Worm (Caenorhabditis elegans): ENCODE data around the gene F38B6.2.
A peak's percentile ranks its signal among the peaks of the same experiment; 100 is the strongest.

Gene F38B6.2

DNA sequence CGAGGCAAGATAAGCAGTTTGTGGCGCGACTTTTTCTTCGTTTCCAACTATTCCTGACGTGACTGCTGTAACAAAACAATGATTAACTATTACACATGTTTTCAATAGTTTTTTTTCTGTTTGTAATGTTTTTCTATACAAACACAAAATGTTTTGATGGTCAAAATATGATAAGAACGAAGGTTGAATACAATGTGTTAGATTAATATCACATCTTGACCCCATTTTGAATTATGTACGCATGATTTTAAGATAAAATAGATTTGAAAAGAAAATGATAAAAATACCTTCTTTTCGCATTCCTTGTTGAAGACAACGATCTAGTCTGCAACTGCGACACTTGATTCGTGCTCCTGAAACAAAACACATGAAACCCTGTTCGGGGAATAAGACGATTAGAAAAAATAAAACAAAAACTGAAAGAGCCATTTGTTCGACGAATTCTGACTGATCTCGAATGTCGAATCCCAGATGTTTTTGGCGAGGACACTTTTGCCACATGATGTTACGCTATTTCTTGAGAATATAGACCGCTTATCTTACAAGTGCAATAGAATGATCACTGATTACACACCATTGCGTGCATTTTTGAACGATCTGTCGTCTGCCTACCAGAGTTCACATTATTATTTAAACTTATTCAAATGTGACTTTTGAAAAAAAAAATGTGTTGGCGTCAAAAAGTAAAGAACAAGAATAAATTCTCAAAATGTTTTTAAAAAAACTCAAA is 33.0 kb upstream of the F38B6.2 start (continued):
- peak in 1 of 2 experiments; percentile 1 for TF ChIP-seq mdl-1 (tag; optimal IDR thresholded peaks at IDR 0.05)
- TF ChIP-seq C04F5.9 (tag; optimal IDR thresholded peaks at IDR 0.05): no peak
- no peak for TF ChIP-seq lin-14 (GFP tag; optimal IDR thresholded peaks at IDR 0.05)
- no peak for TF ChIP-seq zip-4 (GFP tag; optimal IDR thresholded peaks at IDR 0.05)
- peak; percentile 46 for TF ChIP-seq dsc-1 (tag; optimal IDR thresholded peaks at IDR 0.05)
- no peak for TF ChIP-seq ztf-4 (tag; optimal IDR thresholded peaks at IDR 0.05)
- TF ChIP-seq efl-1 (optimal IDR thresholded peaks at IDR 0.05): no peak
- no peak for TF ChIP-seq efl-1 (GFP tag; optimal IDR thresholded peaks at IDR 0.05 in 1 of 2)
- no peak for TF ChIP-seq ceh-82 (tag; optimal IDR thresholded peaks at IDR 0.05)
- TF ChIP-seq nhr-20 (tag; optimal IDR thresholded peaks at IDR 0.05): peak; percentile 16
- TF ChIP-seq ceh-90 (tag; optimal IDR thresholded peaks at IDR 0.05): no peak
- TF ChIP-seq C34B4.2 (tag; optimal IDR thresholded peaks at IDR 0.05): no peak
- no peak for TF ChIP-seq dpl-1 (GFP tag; optimal IDR thresholded peaks at IDR 0.05)
- no peak for TF ChIP-seq pag-3 (tag; optimal IDR thresholded peaks at IDR 0.05; ENCODE audit: borderline replicate concordance, insufficient read depth)
- TF ChIP-seq nhr-237 (tag; optimal IDR thresholded peaks at IDR 0.05): no peak
- no peak for TF ChIP-seq aha-1 (tag; optimal IDR thresholded peaks at IDR 0.05)
- TF ChIP-seq C16A3.4 (tag; optimal IDR thresholded peaks at IDR 0.05): no peak
- TF ChIP-seq sptf-1 (tag; optimal IDR thresholded peaks at IDR 0.05): no peak
- no peak for TF ChIP-seq tbx-2 (tag; optimal IDR thresholded peaks at IDR 0.05)
- TF ChIP-seq unc-86 (tag; optimal IDR thresholded peaks at IDR 0.05): no peak
- no peak for TF ChIP-seq nhr-47 (tag; optimal IDR thresholded peaks at IDR 0.05)
- TF ChIP-seq zag-1 (tag; optimal IDR thresholded peaks at IDR 0.05): no peak
- no peak for TF ChIP-seq nhr-12 (tag; optimal IDR thresholded peaks at IDR 0.05)
- no peak for TF ChIP-seq grh-1 (GFP tag; IDR thresholded peaks at IDR 0.05)
- no peak for TF ChIP-seq unc-98 (GFP tag; IDR thresholded peaks at IDR 0.05)
- no peak for TF ChIP-seq Y116A8C.19 (tag; optimal IDR thresholded peaks at IDR 0.05; ENCODE audit: borderline replicate concordance)
- TF ChIP-seq elt-2 (tag; optimal IDR thresholded peaks at IDR 0.05): peak; percentile 27
- peak; percentile 12 for TF ChIP-seq fkh-8 (tag; optimal IDR thresholded peaks at IDR 0.05)
- TF ChIP-seq nhr-11 (tag; optimal IDR thresholded peaks at IDR 0.05): no peak

- TF ChIP-seq pag-3 (tag; optimal IDR thresholded peaks at IDR 0.05; ENCODE audit: borderline replicate concordance, insufficient read depth): no peak
- TF ChIP-seq elt-2 (tag; optimal IDR thresholded peaks at IDR 0.05): peak; percentile 22
These were observed 30.9 kb upstream of the F38B6.2 start for ce11 chrX:6667468-6667867.

DNA sequence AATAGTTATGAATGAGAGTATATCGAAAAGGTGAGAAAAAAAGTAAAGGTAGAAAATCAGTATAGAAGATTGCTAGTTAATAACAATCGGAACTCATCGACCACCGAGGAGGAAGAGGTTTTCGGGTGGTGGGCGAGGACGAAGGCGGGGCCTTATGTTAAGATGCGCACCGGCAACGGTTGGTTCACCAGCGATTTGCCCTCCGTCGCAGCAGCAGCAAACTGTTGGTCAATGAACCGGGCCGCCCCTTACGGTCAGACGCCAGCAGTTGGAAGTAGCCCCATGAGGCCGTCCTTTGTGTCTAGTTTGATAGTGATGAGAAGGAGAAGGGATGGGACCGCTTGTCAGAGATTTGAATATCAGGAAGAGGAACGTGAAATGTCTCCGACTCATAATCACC is 29.4 kb upstream of the F38B6.2 start, which contains the start of gene nhr-137:
nhr-137 (minus strand) TSS at position 101 of the 400 bp plus-strand sequence.
- TF ChIP-seq ceh-82 (tag; optimal IDR thresholded peaks at IDR 0.05) (no peak), efl-1 (optimal IDR thresholded peaks at IDR 0.05) (no peak), efl-1 (GFP tag; optimal IDR thresholded peaks at IDR 0.05 in 1 of 2) (peak in 1 of 2 experiments; percentile 37), C16A3.4 (tag; optimal IDR thresholded peaks at IDR 0.05) (no peak), snpc-4 (tag; optimal IDR thresholded peaks at IDR 0.05) (no peak), fkh-8 (tag; optimal IDR thresholded peaks at IDR 0.05) (no peak)

DNA sequence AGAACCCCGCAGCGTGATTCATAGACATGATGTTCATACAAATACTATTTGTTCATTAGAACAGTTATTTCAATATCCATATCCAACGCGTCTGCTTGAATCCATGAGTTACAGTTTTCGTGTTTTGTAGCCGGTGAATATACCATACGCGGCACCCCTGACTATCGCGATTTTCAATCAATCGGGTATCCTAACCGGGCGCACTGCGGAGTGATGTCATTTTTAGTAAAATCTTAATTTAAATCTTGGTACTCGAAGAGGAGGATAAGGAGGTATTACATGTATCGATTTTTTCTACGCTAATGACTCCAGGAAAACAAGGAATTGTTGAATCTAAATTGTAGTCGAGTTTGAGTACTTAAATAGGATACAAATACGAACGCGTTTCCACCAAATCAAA is 29.0 kb upstream of the F38B6.2 start:
- no peak for TF ChIP-seq lsy-2 (tag; optimal IDR thresholded peaks at IDR 0.05)
- peak; percentile 83 for TF ChIP-seq nhr-85 (tag)
- TF ChIP-seq elt-3 (tag; optimal IDR thresholded peaks at IDR 0.05): no peak
- no peak for TF ChIP-seq irx-1 (tag; optimal IDR thresholded peaks at IDR 0.05)
- peak; percentile 12 for TF ChIP-seq blmp-1 (tag; optimal IDR thresholded peaks at IDR 0.05)
- no peak for TF ChIP-seq unc-30 (tag; optimal IDR thresholded peaks at IDR 0.05)
- TF ChIP-seq efl-3 (GFP tag; optimal IDR thresholded peaks at IDR 0.05): no peak
- TF ChIP-seq Y116A8C.19 (tag; optimal IDR thresholded peaks at IDR 0.05; ENCODE audit: borderline replicate concordance): no peak
- no peak for TF ChIP-seq hlh-17 (GFP tag; optimal IDR thresholded peaks at IDR 0.05; ENCODE audit: borderline replicate concordance)
